Worm (Caenorhabditis elegans) whole organism, L2 larva: ENCODE measurements around the gene fem-3.

Experiments used
- ama-1 ChIP-seq: fragments of 150-350 bp; optimal IDR thresholded peaks from 2 replicates; lab custom pipeline; 2018; ENCODE audit warnings: inconsistent platforms
- snpc-4 ChIP-seq: fragments of 150-350 bp; optimal IDR thresholded peaks from 2 replicates; lab custom pipeline; 2014; ENCODE audit warnings: missing biosample characterization, missing genetic modification characterization

DNA sequence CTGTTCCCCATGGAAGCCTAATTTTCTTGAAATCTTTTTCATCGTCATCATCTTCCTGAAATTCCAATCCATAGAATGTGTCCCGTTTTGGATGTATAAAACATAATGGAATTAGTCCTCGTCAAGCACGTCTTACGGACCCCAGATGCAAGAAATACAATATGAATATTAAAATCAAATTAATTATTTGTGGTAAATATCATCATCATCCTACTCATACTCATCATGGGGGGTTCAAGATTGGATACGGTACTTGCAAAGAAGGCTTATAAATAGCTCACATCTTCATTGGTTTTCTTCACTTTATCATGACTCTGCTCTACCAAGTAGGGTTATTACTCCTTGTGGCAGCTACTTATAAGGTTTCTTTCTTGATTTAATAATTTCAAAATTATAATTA, 39.6 kb downstream of the fem-3 start, which contains the start of gene flp-1:
- TF ChIP-seq ama-1 (lab: Kevin White, UChicago), result no peak
- no peak for TF ChIP-seq snpc-4
